Worm (Caenorhabditis elegans) whole organism, young adult: ENCODE data around the gene R08C7.12.

ENCODE experiments used
- B0035.1 ChIP-seq: sonication (generic microtip); optimal IDR thresholded peaks from 2 replicates; lab custom pipeline; 2016; ENCODE audit warnings: missing genetic modification characterization, mild to moderate bottlenecking, missing compliant biosample characterization, missing genotype, missing genetic modification reagents
- C06A6.2 ChIP-seq: fragments of 200-800 bp; sonication (Bioruptor generic); conservative IDR thresholded peaks from 2 replicates; pipeline ENCODE4 v1.3.6; 2022; ENCODE audit warnings: missing genetic modification characterization, missing compliant biosample characterization
- C17E4.6 ChIP-seq: fragments of 200-800 bp; sonication (Bioruptor generic); IDR thresholded peaks from 2 replicates; pipeline ENCODE4 v1.3.6; 2022; ENCODE audit warnings: missing genetic modification reagents, missing genetic modification characterization, missing compliant biosample characterization
- D2030.7 ChIP-seq: fragments of 200-800 bp; sonication (Bioruptor generic); IDR thresholded peaks from 2 replicates; pipeline ENCODE4 v1.3.6; 2022; ENCODE audit warnings: missing genetic modification reagents, missing genetic modification characterization, missing compliant biosample characterization
- F57C9.4 ChIP-seq: sonication (generic microtip); optimal IDR thresholded peaks from 2 replicates; lab custom pipeline; 2017; ENCODE audit warnings: mild to moderate bottlenecking, missing genetic modification characterization, missing compliant biosample characterization
- K12H6.12 ChIP-seq: fragments of 200-800 bp; sonication (Bioruptor generic); optimal IDR thresholded peaks from 2 replicates; lab custom pipeline; 2018; ENCODE audit warnings: mild to moderate bottlenecking, missing genetic modification characterization, missing compliant biosample characterization
- Y53G8AR.9 ChIP-seq: fragments of 200-800 bp; sonication (Bioruptor generic); conservative IDR thresholded peaks from 2 replicates; pipeline ENCODE4 v1.3.6; 2022; ENCODE audit warnings: missing genetic modification reagents, missing genetic modification characterization, missing compliant biosample characterization
- Y67H2A.10 ChIP-seq: fragments of 200-800 bp; sonication (Bioruptor generic); conservative IDR thresholded peaks from 2 replicates; pipeline ENCODE4 v1.3.6; 2022; ENCODE audit warnings: missing genetic modification reagents, missing genetic modification characterization, missing compliant biosample characterization
- Y79H2A.3 ChIP-seq: fragments of 200-800 bp; sonication (Bioruptor generic); conservative IDR thresholded peaks from 2 replicates; pipeline ENCODE4 v1.3.6; 2022; ENCODE audit warnings: missing genetic modification reagents, missing genetic modification characterization, missing compliant biosample characterization
- ZK185.1 ChIP-seq: sonication (generic microtip); optimal IDR thresholded peaks from 2 replicates; lab custom pipeline; 2016; ENCODE audit warnings: mild to moderate bottlenecking, missing genetic modification characterization, missing compliant biosample characterization; ENCODE audit not compliant: poor library complexity, severe bottlenecking
- akir-1 ChIP-seq: fragments of 200-800 bp; sonication (Bioruptor generic); optimal IDR thresholded peaks from 2 replicates; lab custom pipeline; 2018; ENCODE audit warnings: mild to moderate bottlenecking, missing genetic modification characterization, moderate library complexity, missing compliant biosample characterization
- atf-7 ChIP-seq: sonication (generic microtip); optimal IDR thresholded peaks from 2 replicates; lab custom pipeline; 2017; ENCODE audit warnings: mild to moderate bottlenecking, missing genetic modification characterization, missing compliant biosample characterization
- attf-3 ChIP-seq: fragments of 200-800 bp; sonication (Bioruptor generic); conservative IDR thresholded peaks from 2 replicates; pipeline ENCODE4 v1.3.6; 2022; ENCODE audit warnings: missing genetic modification reagents, missing genetic modification characterization, missing compliant biosample characterization
- attf-6 ChIP-seq: fragments of 200-800 bp; sonication (Bioruptor generic); IDR thresholded peaks from 2 replicates; pipeline ENCODE4 v1.3.6; 2022; ENCODE audit warnings: missing genetic modification reagents, missing genetic modification characterization, missing compliant biosample characterization
- ceh-100 ChIP-seq: fragments of 200-800 bp; sonication (Bioruptor generic); IDR thresholded peaks from 2 replicates; pipeline ENCODE4 v1.3.6; 2022; ENCODE audit warnings: missing genetic modification reagents, missing genetic modification characterization, missing compliant biosample characterization
- ceh-27 ChIP-seq: fragments of 200-800 bp; sonication (Bioruptor generic); optimal IDR thresholded peaks from 2 replicates; lab custom pipeline; 2018; ENCODE audit warnings: mild to moderate bottlenecking, missing genetic modification characterization, moderate library complexity, missing compliant biosample characterization
- ceh-40 ChIP-seq: fragments of 200-800 bp; sonication (Bioruptor generic); IDR thresholded peaks from 2 replicates; pipeline ENCODE4 v1.3.6; 2022; ENCODE audit warnings: missing genetic modification characterization, missing compliant biosample characterization
- dpl-1 ChIP-seq: fragments of 150-350 bp; optimal IDR thresholded peaks from 2 replicates; lab custom pipeline; 2014; ENCODE audit warnings: missing biosample characterization, missing genetic modification reagents, missing genetic modification characterization
- gei-17 ChIP-seq: fragments of 200-800 bp; sonication (Bioruptor generic); optimal IDR thresholded peaks from 2 replicates; lab custom pipeline; 2018; ENCODE audit warnings: mild to moderate bottlenecking, missing genetic modification characterization, missing compliant biosample characterization
- him-1 ChIP-seq: sonication (generic microtip); optimal IDR thresholded peaks from 2 replicates; lab custom pipeline; 2016; ENCODE audit warnings: missing genotype, missing genetic modification reagents, missing genetic modification characterization, missing compliant biosample characterization
- hlh-12 ChIP-seq: sonication (generic microtip); optimal IDR thresholded peaks from 2 replicates; lab custom pipeline; 2016; ENCODE audit warnings: missing genetic modification characterization, missing compliant biosample characterization
- hlh-26 ChIP-seq: fragments of 200-800 bp; sonication (Bioruptor generic); conservative IDR thresholded peaks from 2 replicates; pipeline ENCODE4 v1.3.6; 2022; ENCODE audit warnings: missing genetic modification reagents, missing genetic modification characterization, missing compliant biosample characterization
- hmg-20 ChIP-seq: fragments of 200-800 bp; sonication (Bioruptor generic); IDR thresholded peaks from 2 replicates; pipeline ENCODE4 v1.3.6; 2022; ENCODE audit warnings: missing genetic modification reagents, missing genetic modification characterization, missing compliant biosample characterization
- hrde-1 ChIP-seq: sonication (generic microtip); optimal IDR thresholded peaks from 2 replicates; lab custom pipeline; 2016; ENCODE audit warnings: missing genetic modification characterization, mild to moderate bottlenecking, missing compliant biosample characterization, moderate library complexity, missing genotype, missing genetic modification reagents, borderline replicate concordance
- let-526 ChIP-seq: fragments of 200-800 bp; sonication (Bioruptor generic); IDR thresholded peaks from 2 replicates; pipeline ENCODE4 v1.3.6; 2022; ENCODE audit warnings: missing genetic modification reagents, missing genetic modification characterization, missing compliant biosample characterization
- let-607 ChIP-seq, 2 experiments: fragments of 200-800 bp in 1 of 2; sonication (Bioruptor generic) in 1 of 2; sonication (generic microtip) in 1 of 2; optimal IDR thresholded peaks; 2 replicates each; lab custom pipeline; 2016 to 2018; ENCODE audit warnings: mild to moderate bottlenecking in 2 of 2, missing compliant biosample characterization in 2 of 2, missing genetic modification characterization in 2 of 2, moderate library complexity in 2 of 2, missing genotype in 1 of 2
- lin-26 ChIP-seq: fragments of 200-800 bp; sonication (Bioruptor generic); IDR thresholded peaks from 2 replicates; pipeline ENCODE4 v1.3.6; 2022; ENCODE audit warnings: missing genetic modification reagents, missing genetic modification characterization, missing compliant biosample characterization
- lin-54 ChIP-seq: fragments of 200-800 bp; sonication (Bioruptor generic); optimal IDR thresholded peaks from 2 replicates; lab custom pipeline; 2018; ENCODE audit warnings: mild to moderate bottlenecking, missing genetic modification characterization, missing compliant biosample characterization
- lsy-27 ChIP-seq: sonication (generic microtip); optimal IDR thresholded peaks from 2 replicates; lab custom pipeline; 2017; ENCODE audit warnings: missing genetic modification characterization, mild to moderate bottlenecking, missing compliant biosample characterization, antibody characterized with exemption, missing genotype, borderline replicate concordance; ENCODE audit not compliant: insufficient read depth
- madf-10 ChIP-seq: sonication (generic microtip); optimal IDR thresholded peaks from 2 replicates; lab custom pipeline; 2016; ENCODE audit warnings: mild to moderate bottlenecking, missing genetic modification characterization, missing compliant biosample characterization
- madf-3 ChIP-seq: fragments of 200-800 bp; sonication (Bioruptor generic); IDR thresholded peaks from 2 replicates; pipeline ENCODE4 v1.3.6; 2022; ENCODE audit warnings: missing genetic modification reagents, missing genetic modification characterization, missing compliant biosample characterization
- mcd-1 ChIP-seq: fragments of 200-800 bp; sonication (Bioruptor generic); IDR thresholded peaks from 2 replicates; pipeline ENCODE4 v1.3.6; 2022; ENCODE audit warnings: missing genetic modification reagents, missing genetic modification characterization, missing compliant biosample characterization
- mes-4 ChIP-seq: sonication (generic microtip); optimal IDR thresholded peaks from 2 replicates; lab custom pipeline; 2016; ENCODE audit warnings: missing genotype, missing genetic modification characterization, missing compliant biosample characterization
- nfya-1 ChIP-seq: sonication (generic microtip); optimal IDR thresholded peaks from 2 replicates; lab custom pipeline; 2017; ENCODE audit warnings: antibody characterized with exemption, missing compliant biosample characterization, missing genetic modification characterization, borderline replicate concordance; ENCODE audit not compliant: insufficient read depth
- nfya-2 ChIP-seq: fragments of 200-800 bp; sonication (Bioruptor generic); IDR thresholded peaks from 2 replicates; pipeline ENCODE4 v1.3.6; 2022; ENCODE audit warnings: missing genetic modification reagents, missing genetic modification characterization, missing compliant biosample characterization
- nhr-120 ChIP-seq: fragments of 200-800 bp; sonication (Bioruptor generic); IDR thresholded peaks from 2 replicates; pipeline ENCODE4 v1.3.6; 2022; ENCODE audit warnings: missing genetic modification characterization, missing compliant biosample characterization
- nhr-179 ChIP-seq: sonication (generic microtip); optimal IDR thresholded peaks from 2 replicates; lab custom pipeline; 2016; ENCODE audit warnings: mild to moderate bottlenecking, missing genetic modification characterization, missing compliant biosample characterization
- pbrm-1 ChIP-seq: fragments of 200-800 bp; sonication (Bioruptor generic); IDR thresholded peaks from 2 replicates; pipeline ENCODE4 v1.3.6; 2022; ENCODE audit warnings: missing genetic modification reagents, missing genetic modification characterization, missing compliant biosample characterization
- repo-1 ChIP-seq: sonication (generic microtip); optimal IDR thresholded peaks from 2 replicates; lab custom pipeline; 2017; ENCODE audit warnings: mild to moderate bottlenecking, missing genetic modification characterization, missing compliant biosample characterization
- rpc-1 ChIP-seq, 2 experiments: fragments of 150-350 bp in 1 of 2; sonication (generic microtip) in 1 of 2; optimal IDR thresholded peaks; 2 replicates each; lab custom pipeline; 2014 to 2018; ENCODE audit warnings: missing biosample characterization in 1 of 2, missing genetic modification characterization in 1 of 2, missing genetic modification reagents in 1 of 2, missing genotype in 1 of 2
- sea-2 ChIP-seq: fragments of 200-800 bp; sonication (Bioruptor generic); IDR thresholded peaks from 2 replicates; pipeline ENCODE4 v1.3.6; 2022; ENCODE audit warnings: missing genetic modification characterization, missing compliant biosample characterization
- snpc-1.3 ChIP-seq: sonication (generic microtip); optimal IDR thresholded peaks from 2 replicates; lab custom pipeline; 2017; ENCODE audit warnings: missing genetic modification characterization, mild to moderate bottlenecking, missing compliant biosample characterization, antibody characterized with exemption, moderate library complexity, missing genotype, missing genetic modification reagents; ENCODE audit not compliant: insufficient read depth
- snpc-3.4 ChIP-seq: sonication (generic microtip); optimal IDR thresholded peaks from 2 replicates; lab custom pipeline; 2017; ENCODE audit warnings: missing genetic modification characterization, mild to moderate bottlenecking, missing compliant biosample characterization, antibody characterized with exemption, moderate library complexity, missing genotype, missing genetic modification reagents
- tbp1 ChIP-seq: fragments of 200-800 bp; sonication (Bioruptor generic); optimal IDR thresholded peaks from 2 replicates; lab custom pipeline; 2018; ENCODE audit warnings: mild to moderate bottlenecking, missing genetic modification characterization, missing compliant biosample characterization
- tbx-9 ChIP-seq: sonication (generic microtip); optimal IDR thresholded peaks from 2 replicates; lab custom pipeline; 2016; ENCODE audit warnings: borderline replicate concordance, missing genetic modification characterization, inconsistent platforms, missing compliant biosample characterization
- unc-62 ChIP-seq: fragments of 150-350 bp; optimal IDR thresholded peaks from 2 replicates; lab custom pipeline; 2014; ENCODE audit warnings: missing biosample characterization, missing genetic modification reagents, missing genetic modification characterization
- zim-3 ChIP-seq: sonication (generic microtip); optimal IDR thresholded peaks from 2 replicates; lab custom pipeline; 2017; ENCODE audit warnings: mild to moderate bottlenecking, missing genetic modification characterization, moderate library complexity, missing compliant biosample characterization
- ztf-18 ChIP-seq: sonication (generic microtip); optimal IDR thresholded peaks from 2 replicates; lab custom pipeline; 2016; ENCODE audit warnings: missing genotype, mild to moderate bottlenecking, missing genetic modification characterization, missing compliant biosample characterization

Gene R08C7.12

ce11 chrIV:4473767-4474166 lies 24.2 kb downstream of the R08C7.12 start:
- TF ChIP-seq ZK185.1 (tag; lab: Kevin White, UChicago) (no peak), C17E4.6 (GFP tag; lab: Robert Waterston, UW) (no peak), madf-3 (GFP tag; lab: Robert Waterston, UW) (no peak), let-526 (GFP tag; lab: Robert Waterston, UW) (no peak), gei-17 (GFP tag; lab: Kevin White, UChicago) (no peak), mes-4 (no peak), unc-62 (GFP tag; lab: Kevin White, UChicago) (no peak), ceh-100 (GFP tag; lab: Robert Waterston, UW) (no peak), nfya-1 (no peak), hrde-1 (tag; lab: Kevin White, UChicago) (no peak), pbrm-1 (GFP tag; lab: Robert Waterston, UW) (no peak), let-607 (tag; optimal IDR thresholded peaks at IDR 0.05; lab: Kevin White, UChicago) (no peak), tbx-9 (no peak), K12H6.12 (peak; percentile 6), rpc-1 (optimal IDR thresholded peaks at IDR 0.05; lab: Kevin White, UChicago) (no peak), rpc-1 (tag; optimal IDR thresholded peaks at IDR 0.05; lab: Kevin White, UChicago) (no peak), zim-3 (tag; lab: Kevin White, UChicago) (no peak), nhr-120 (no peak), hlh-12 (no peak), Y53G8AR.9 (GFP tag; lab: Robert Waterston, UW) (no peak), ceh-27 (GFP tag; lab: Kevin White, UChicago) (peak; percentile 1), D2030.7 (no peak), snpc-3.4 (tag; lab: Kevin White, UChicago) (no peak), mcd-1 (GFP tag; lab: Robert Waterston, UW) (0 out of 2 replicates have a peak, but pooled peaks have one; percentile 26), lin-54 (GFP tag; lab: Kevin White, UChicago) (no peak), sea-2 (GFP tag; lab: Robert Waterston, UW) (no peak), snpc-1.3 (no peak), ceh-40 (GFP tag; lab: Robert Waterston, UW) (no peak), nfya-2 (GFP tag; lab: Robert Waterston, UW) (no peak), akir-1 (GFP tag; lab: Kevin White, UChicago) (no peak), tbp1 (GFP tag; lab: Kevin White, UChicago) (no peak), repo-1 (tag; lab: Kevin White, UChicago) (no peak), hlh-26 (no peak), F57C9.4 (tag; lab: Kevin White, UChicago) (no peak), Y79H2A.3 (GFP tag; lab: Robert Waterston, UW) (no peak), C06A6.2 (GFP tag; lab: Robert Waterston, UW) (no peak), lin-26 (no peak), nhr-179 (tag; lab: Kevin White, UChicago) (no peak), lsy-27 (tag; lab: Kevin White, UChicago) (no peak), Y67H2A.10 (GFP tag; lab: Robert Waterston, UW) (no peak), atf-7 (tag; lab: Kevin White, UChicago) (peak; percentile 60), ztf-18 (tag; lab: Kevin White, UChicago) (no peak), B0035.1 (tag; lab: Kevin White, UChicago) (no peak), hmg-20 (GFP tag; lab: Robert Waterston, UW) (no peak), attf-6 (GFP tag; lab: Robert Waterston, UW) (no peak), madf-10 (tag; lab: Kevin White, UChicago) (no peak), attf-3 (GFP tag; lab: Robert Waterston, UW) (no peak), him-1 (tag; lab: Kevin White, UChicago) (no peak), dpl-1 (GFP tag; lab: Kevin White, UChicago) (no peak)
